Worm (Caenorhabditis elegans) whole organism, young adult: ENCODE measurements around the gene algn-9.
A peak's percentile ranks its signal among the peaks of the same experiment; 100 is the strongest.

Experiments
- B0261.1 ChIP-seq: sonication (generic microtip); optimal IDR thresholded peaks from 2 replicates; lab custom pipeline; 2016; ENCODE audit warnings: mild to moderate bottlenecking, missing genetic modification characterization, moderate library complexity, missing compliant biosample characterization
- D2030.7 ChIP-seq: fragments of 200-800 bp; sonication (Bioruptor generic); IDR thresholded peaks from 2 replicates; pipeline ENCODE4 v1.3.6; 2022; ENCODE audit warnings: missing genetic modification reagents, missing genetic modification characterization, missing compliant biosample characterization
- F52B5.7 ChIP-seq: sonication (generic microtip); optimal IDR thresholded peaks from 2 replicates; lab custom pipeline; 2016; ENCODE audit warnings: mild to moderate bottlenecking, missing genetic modification characterization, missing compliant biosample characterization
- K12H6.12 ChIP-seq: fragments of 200-800 bp; sonication (Bioruptor generic); optimal IDR thresholded peaks from 2 replicates; lab custom pipeline; 2018; ENCODE audit warnings: mild to moderate bottlenecking, missing genetic modification characterization, missing compliant biosample characterization
- ama-1 ChIP-seq, 3 experiments: fragments of 150-350 bp in 1 of 3; sonication (generic microtip) in 2 of 3; optimal IDR thresholded peaks; 2 replicates each; lab custom pipeline; 2014 to 2018; ENCODE audit warnings: missing biosample characterization in 2 of 3, missing genetic modification characterization in 2 of 3, missing genetic modification reagents in 2 of 3
- atf-7 ChIP-seq: sonication (generic microtip); optimal IDR thresholded peaks from 2 replicates; lab custom pipeline; 2017; ENCODE audit warnings: mild to moderate bottlenecking, missing genetic modification characterization, missing compliant biosample characterization
- attf-6 ChIP-seq: fragments of 200-800 bp; sonication (Bioruptor generic); IDR thresholded peaks from 2 replicates; pipeline ENCODE4 v1.3.6; 2022; ENCODE audit warnings: missing genetic modification reagents, missing genetic modification characterization, missing compliant biosample characterization
- cebp-1 ChIP-seq, 2 experiments: fragments of 200-800 bp in 1 of 2; sonication (Bioruptor generic) in 1 of 2; sonication (generic microtip) in 1 of 2; IDR thresholded peaks in 1 of 2; optimal IDR thresholded peaks in 1 of 2; 2 replicates each; pipeline versions ENCODE4 v1.3.6 to Lab custom; 2017 to 2022; ENCODE audit warnings: missing compliant biosample characterization in 2 of 2, missing genetic modification characterization in 2 of 2, mild to moderate bottlenecking in 1 of 2, missing genetic modification reagents in 1 of 2, moderate library complexity in 1 of 2
- ceh-100 ChIP-seq: fragments of 200-800 bp; sonication (Bioruptor generic); IDR thresholded peaks from 2 replicates; pipeline ENCODE4 v1.3.6; 2022; ENCODE audit warnings: missing genetic modification reagents, missing genetic modification characterization, missing compliant biosample characterization
- ceh-40 ChIP-seq: fragments of 200-800 bp; sonication (Bioruptor generic); IDR thresholded peaks from 2 replicates; pipeline ENCODE4 v1.3.6; 2022; ENCODE audit warnings: missing genetic modification characterization, missing compliant biosample characterization
- dpff-1 ChIP-seq: sonication (generic microtip); optimal IDR thresholded peaks from 2 replicates; lab custom pipeline; 2017; ENCODE audit warnings: mild to moderate bottlenecking, missing genetic modification characterization, missing compliant biosample characterization
- dpl-1 ChIP-seq: fragments of 150-350 bp; optimal IDR thresholded peaks from 2 replicates; lab custom pipeline; 2014; ENCODE audit warnings: missing biosample characterization, missing genetic modification reagents, missing genetic modification characterization
- efl-1 ChIP-seq: fragments of 150-350 bp; optimal IDR thresholded peaks from 2 replicates; lab custom pipeline; 2014; ENCODE audit warnings: missing biosample characterization, missing genetic modification reagents, missing genetic modification characterization
- egl-18 ChIP-seq: fragments of 200-800 bp; sonication (Bioruptor generic); IDR thresholded peaks from 2 replicates; pipeline ENCODE4 v1.3.6; 2022; ENCODE audit warnings: missing genetic modification reagents, missing genetic modification characterization, missing compliant biosample characterization
- egrh-3 ChIP-seq: fragments of 200-800 bp; sonication (Bioruptor generic); IDR thresholded peaks from 2 replicates; pipeline ENCODE4 v1.3.6; 2022; ENCODE audit warnings: missing genetic modification reagents, missing genetic modification characterization, missing compliant biosample characterization
- ets-4 ChIP-seq: fragments of 200-800 bp; sonication (Bioruptor generic); optimal IDR thresholded peaks from 2 replicates; lab custom pipeline; 2018; ENCODE audit warnings: mild to moderate bottlenecking, missing genetic modification characterization, missing compliant biosample characterization
- fkh-3 ChIP-seq: sonication (generic microtip); optimal IDR thresholded peaks from 2 replicates; lab custom pipeline; 2016; ENCODE audit warnings: mild to moderate bottlenecking, missing genetic modification characterization, missing compliant biosample characterization
- him-1 ChIP-seq: sonication (generic microtip); optimal IDR thresholded peaks from 2 replicates; lab custom pipeline; 2016; ENCODE audit warnings: missing genotype, missing genetic modification reagents, missing genetic modification characterization, missing compliant biosample characterization
- hmg-1.2 ChIP-seq: fragments of 200-800 bp; sonication (Bioruptor generic); IDR thresholded peaks from 2 replicates; pipeline ENCODE4 v1.3.6; 2022; ENCODE audit warnings: missing genetic modification reagents, missing genetic modification characterization, missing compliant biosample characterization
- hrde-1 ChIP-seq: sonication (generic microtip); optimal IDR thresholded peaks from 2 replicates; lab custom pipeline; 2016; ENCODE audit warnings: missing genetic modification characterization, mild to moderate bottlenecking, missing compliant biosample characterization, moderate library complexity, missing genotype, missing genetic modification reagents, borderline replicate concordance
- hsf-1 ChIP-seq: fragments of 200-800 bp; sonication (Bioruptor generic); IDR thresholded peaks from 2 replicates; pipeline ENCODE4 v1.3.6; 2022; ENCODE audit warnings: missing genetic modification reagents, missing genetic modification characterization, missing compliant biosample characterization
- let-607 ChIP-seq, 2 experiments: fragments of 200-800 bp in 1 of 2; sonication (Bioruptor generic) in 1 of 2; sonication (generic microtip) in 1 of 2; optimal IDR thresholded peaks; 2 replicates each; lab custom pipeline; 2016 to 2018; ENCODE audit warnings: mild to moderate bottlenecking in 2 of 2, missing compliant biosample characterization in 2 of 2, missing genetic modification characterization in 2 of 2, moderate library complexity in 2 of 2, missing genotype in 1 of 2
- lin-40 ChIP-seq: sonication (generic microtip); optimal IDR thresholded peaks from 2 replicates; lab custom pipeline; 2016; ENCODE audit warnings: missing genetic modification characterization, mild to moderate bottlenecking, missing compliant biosample characterization, missing genotype, missing genetic modification reagents
- lin-54 ChIP-seq: fragments of 200-800 bp; sonication (Bioruptor generic); optimal IDR thresholded peaks from 2 replicates; lab custom pipeline; 2018; ENCODE audit warnings: mild to moderate bottlenecking, missing genetic modification characterization, missing compliant biosample characterization
- lsl-1 ChIP-seq: fragments of 200-800 bp; sonication (Bioruptor generic); optimal IDR thresholded peaks from 2 replicates; lab custom pipeline; 2018; ENCODE audit warnings: mild to moderate bottlenecking, missing genetic modification characterization, moderate library complexity, missing compliant biosample characterization
- madf-6 ChIP-seq: fragments of 200-800 bp; sonication (Bioruptor generic); IDR thresholded peaks from 2 replicates; pipeline ENCODE4 v1.3.6; 2022; ENCODE audit warnings: missing genetic modification reagents, missing genetic modification characterization, missing compliant biosample characterization
- nfyb-1 ChIP-seq: fragments of 200-800 bp; sonication (Bioruptor generic); IDR thresholded peaks from 2 replicates; pipeline ENCODE4 v1.3.6; 2022; ENCODE audit warnings: missing genetic modification reagents, missing genetic modification characterization, missing compliant biosample characterization
- nhr-120 ChIP-seq: fragments of 200-800 bp; sonication (Bioruptor generic); IDR thresholded peaks from 2 replicates; pipeline ENCODE4 v1.3.6; 2022; ENCODE audit warnings: missing genetic modification characterization, missing compliant biosample characterization
- nhr-179 ChIP-seq: sonication (generic microtip); optimal IDR thresholded peaks from 2 replicates; lab custom pipeline; 2016; ENCODE audit warnings: mild to moderate bottlenecking, missing genetic modification characterization, missing compliant biosample characterization
- pha-4 ChIP-seq: fragments of 150-350 bp; sonication (generic microtip); optimal IDR thresholded peaks from 2 replicates; lab custom pipeline; 2014; ENCODE audit warnings: missing biosample characterization, missing genetic modification reagents, missing genetic modification characterization
- rpc-1 ChIP-seq, 2 experiments: fragments of 150-350 bp in 1 of 2; sonication (generic microtip) in 1 of 2; optimal IDR thresholded peaks; 2 replicates each; lab custom pipeline; 2014 to 2018; ENCODE audit warnings: missing biosample characterization in 1 of 2, missing genetic modification characterization in 1 of 2, missing genetic modification reagents in 1 of 2, missing genotype in 1 of 2
- tbp1 ChIP-seq: fragments of 200-800 bp; sonication (Bioruptor generic); optimal IDR thresholded peaks from 2 replicates; lab custom pipeline; 2018; ENCODE audit warnings: mild to moderate bottlenecking, missing genetic modification characterization, missing compliant biosample characterization
- tlf-1 ChIP-seq: fragments of 200-800 bp; sonication (Bioruptor generic); optimal IDR thresholded peaks from 2 replicates; lab custom pipeline; 2018; ENCODE audit warnings: mild to moderate bottlenecking, missing genetic modification characterization, missing compliant biosample characterization
- xnd-1 ChIP-seq: sonication (generic microtip); optimal IDR thresholded peaks from 2 replicates; lab custom pipeline; 2016; ENCODE audit warnings: missing genotype, missing genetic modification reagents, missing genetic modification characterization, missing compliant biosample characterization
- zfh-2 ChIP-seq: fragments of 200-800 bp; sonication (Bioruptor generic); conservative IDR thresholded peaks from 2 replicates; pipeline ENCODE4 v1.3.6; 2022; ENCODE audit warnings: missing genetic modification reagents, missing genetic modification characterization, missing compliant biosample characterization
- zim-3 ChIP-seq: sonication (generic microtip); optimal IDR thresholded peaks from 2 replicates; lab custom pipeline; 2017; ENCODE audit warnings: mild to moderate bottlenecking, missing genetic modification characterization, moderate library complexity, missing compliant biosample characterization

Gene algn-9

ce11 chrII:10563368-10563767 lies 20.8 kb upstream of the algn-9 start, which contains the start of gene cdc-48.1 (continued):
- TF ChIP-seq lsl-1 (GFP tag; lab: Kevin White, UChicago): peak; percentile 96

DNA sequence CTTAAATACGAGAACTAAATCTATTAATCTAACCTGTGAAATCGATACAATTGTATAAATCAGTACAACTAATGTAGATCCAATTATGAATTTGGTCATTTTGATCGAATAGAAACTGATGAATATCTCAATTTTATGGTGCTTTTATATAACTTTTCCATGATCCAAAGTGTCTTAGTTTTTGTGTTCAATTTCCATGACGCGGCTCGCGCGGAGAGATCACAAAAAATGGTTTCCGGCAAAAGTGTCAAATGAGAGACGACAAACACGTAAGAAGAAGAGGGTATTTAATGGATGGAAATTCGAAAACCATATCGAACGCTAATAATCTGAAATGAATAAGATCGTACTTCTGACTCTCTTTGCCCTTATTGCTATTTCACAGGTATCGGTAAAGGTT lies 19.6 kb upstream of the algn-9 start, which contains the start of the genes C06A1.6 and C06A1.7:
C06A1.6 (minus strand) TSS at position 101 of the 400 bp plus-strand sequence.
C06A1.7 (plus strand) TSS at position 314 of the 400 bp plus-strand sequence.
- TF ChIP-seq lin-40 (tag; lab: Kevin White, UChicago) (no peak), tbp1 (GFP tag; lab: Kevin White, UChicago) (no peak), efl-1 (GFP tag; lab: Kevin White, UChicago) (no peak), dpl-1 (GFP tag; lab: Kevin White, UChicago) (no peak), madf-6 (GFP tag; lab: Robert Waterston, UW) (no peak)
- TF ChIP-seq, all 124 proteins: peak for 0

- TF ChIP-seq zfh-2 (peak; percentile 59), atf-7 (tag; lab: Kevin White, UChicago) (no peak)
Observed at ce11 chrII:10566458-10566857, 17.7 kb upstream of the algn-9 start.

DNA sequence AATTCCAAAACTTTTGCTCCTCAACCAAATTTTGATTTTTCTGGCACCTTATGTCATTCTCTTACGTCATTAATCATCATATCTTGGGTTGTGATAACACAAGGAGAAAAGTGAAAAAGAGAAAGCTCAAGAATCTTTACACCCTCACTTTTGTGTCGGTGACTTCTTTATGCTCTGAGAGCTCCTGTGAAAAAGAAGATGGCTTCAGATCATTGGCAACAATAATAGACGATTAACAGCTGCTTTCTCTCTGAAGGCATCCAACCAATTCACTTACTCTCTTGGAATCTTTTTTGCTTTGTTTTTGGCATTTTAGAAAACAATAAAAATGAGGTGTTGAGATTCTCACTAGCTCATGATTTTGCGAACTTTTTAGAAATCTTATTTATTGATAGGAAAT lies 14.6 kb upstream of the algn-9 start:
- TF ChIP-seq hrde-1 (tag; lab: Kevin White, UChicago): no peak
- no peak for TF ChIP-seq hsf-1 (GFP tag; lab: Robert Waterston, UW)
- no peak for TF ChIP-seq K12H6.12

DNA sequence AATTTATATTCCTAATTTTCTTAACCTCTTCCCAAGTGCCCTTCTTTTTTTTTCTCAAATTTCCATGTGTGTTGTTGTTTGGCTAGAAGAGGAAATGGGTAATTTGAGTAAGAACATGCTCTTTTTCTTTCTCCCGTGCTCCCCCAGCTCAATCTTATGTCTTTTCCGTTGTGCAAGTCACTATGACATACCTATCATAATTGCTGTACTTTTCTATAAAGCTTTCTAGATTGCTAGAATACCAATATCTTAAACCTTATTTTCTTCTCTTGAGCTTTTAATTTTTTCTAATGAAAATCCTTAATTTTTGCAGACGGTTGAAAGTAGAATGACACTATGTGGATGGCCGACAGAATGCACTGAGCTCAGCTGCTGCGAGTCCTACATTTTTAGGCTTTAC lies 13.8 kb upstream of the algn-9 start, which contains the start of gene txt-13:
txt-13 (plus strand) TSS at position 301 of the 400 bp plus-strand sequence.
- no peak for TF ChIP-seq atf-7 (tag; lab: Kevin White, UChicago)
- TF ChIP-seq D2030.7 (GFP tag; lab: Robert Waterston, UW): no peak
- TF ChIP-seq egl-18 (GFP tag; lab: Robert Waterston, UW): no peak
- TF ChIP-seq efl-1 (GFP tag; lab: Kevin White, UChicago): no peak
- no peak for TF ChIP-seq zim-3 (tag; lab: Kevin White, UChicago)

DNA sequence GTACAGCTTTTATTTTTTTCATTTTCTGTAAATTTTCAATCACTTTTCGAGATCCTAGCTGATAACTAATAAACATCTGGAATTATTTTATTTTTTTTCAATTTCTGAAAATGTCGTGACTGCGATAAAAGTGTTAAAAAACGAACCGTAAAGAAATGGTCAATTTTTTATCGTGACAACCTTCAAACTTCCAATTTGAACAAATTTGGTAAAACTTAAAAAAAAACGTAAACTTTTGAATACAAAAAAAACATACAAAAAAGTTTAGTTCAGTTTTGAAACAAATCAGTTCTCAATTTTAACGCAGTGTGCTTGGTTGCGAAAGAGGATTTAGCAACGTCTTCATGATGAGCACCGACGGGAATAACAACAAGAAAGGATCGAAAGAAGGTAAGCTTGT lies 12.2 kb upstream of the algn-9 start, which contains the start of gene C06A1.3:
C06A1.3 (plus strand) TSS at position 301 of the 400 bp plus-strand sequence.
- no peak for TF ChIP-seq let-607 (tag; optimal IDR thresholded peaks at IDR 0.05; lab: Kevin White, UChicago)
- TF ChIP-seq fkh-3 (tag; lab: Kevin White, UChicago): no peak
- no peak for TF ChIP-seq ets-4 (GFP tag; lab: Kevin White, UChicago)
- TF ChIP-seq nhr-120 (GFP tag; lab: Robert Waterston, UW): no peak
- TF ChIP-seq B0261.1 (tag; lab: Kevin White, UChicago): no peak
- TF ChIP-seq ama-1 (optimal IDR thresholded peaks at IDR 0.05; lab: Kevin White, UChicago): no peak
- no peak for TF ChIP-seq ama-1 (GFP tag; optimal IDR thresholded peaks at IDR 0.05; lab: Kevin White, UChicago)
- no peak for TF ChIP-seq dpff-1
- TF ChIP-seq lin-54 (GFP tag; lab: Kevin White, UChicago): no peak
- TF ChIP-seq hmg-1.2 (GFP tag; lab: Robert Waterston, UW): no peak
- no peak for TF ChIP-seq cebp-1 (GFP tag; IDR thresholded peaks at IDR 0.05; lab: Robert Waterston, UW)
- no peak for TF ChIP-seq cebp-1 (tag; optimal IDR thresholded peaks at IDR 0.05; lab: Kevin White, UChicago)

ce11 chrII:10574177-10574576 lies 10.0 kb upstream of the algn-9 start:
- TF ChIP-seq egrh-3 (no peak), ceh-40 (no peak), nfyb-1 (no peak), pha-4 (tag; lab: Kevin White, UChicago) (no peak), rpc-1 (optimal IDR thresholded peaks at IDR 0.05; lab: Kevin White, UChicago) (no peak), rpc-1 (tag; optimal IDR thresholded peaks at IDR 0.05; lab: Kevin White, UChicago) (no peak), F52B5.7 (no peak), xnd-1 (tag; lab: Kevin White, UChicago) (no peak), hmg-1.2 (GFP tag; lab: Robert Waterston, UW) (no peak), nhr-179 (tag; lab: Kevin White, UChicago) (no peak), ceh-100 (GFP tag; lab: Robert Waterston, UW) (0 out of 2 replicates have a peak, but pooled peaks have one; percentile 9), tlf-1 (GFP tag; lab: Kevin White, UChicago) (no peak), attf-6 (GFP tag; lab: Robert Waterston, UW) (0 out of 2 replicates have a peak, but pooled peaks have one; percentile 15), zfh-2 (no peak), him-1 (tag; lab: Kevin White, UChicago) (peak; percentile 18)
